Worm (Caenorhabditis elegans) whole organism, L4 larva: Measurements from ENCODE around the gene srh-73.

ENCODE experiments used
- F37D6.2 ChIP-seq: sonication (generic microtip); optimal IDR thresholded peaks from 2 replicates; lab custom pipeline; 2016; ENCODE audit warnings: mild to moderate bottlenecking, missing genetic modification characterization, missing compliant biosample characterization
- F44E2.7 ChIP-seq: fragments of 200-800 bp; sonication (Bioruptor generic); IDR thresholded peaks from 2 replicates; pipeline ENCODE4 v2.1.2; 2022; ENCODE audit warnings: missing genetic modification characterization, missing compliant biosample characterization
- T20F7.1 ChIP-seq: fragments of 200-800 bp; sonication (Bioruptor generic); optimal IDR thresholded peaks from 2 replicates; lab custom pipeline; 2018; ENCODE audit warnings: mild to moderate bottlenecking, missing genetic modification characterization, missing compliant biosample characterization
- Y48G9A.11 ChIP-seq: fragments of 200-800 bp; sonication (Bioruptor generic); IDR thresholded peaks from 2 replicates; pipeline ENCODE4 v1.3.6; 2022; ENCODE audit warnings: missing genetic modification reagents, missing genetic modification characterization, missing compliant biosample characterization
- Y5F2A.4 ChIP-seq: fragments of 200-800 bp; sonication (Bioruptor generic); optimal IDR thresholded peaks from 2 replicates; lab custom pipeline; 2018; ENCODE audit warnings: mild to moderate bottlenecking, missing genetic modification characterization, missing compliant biosample characterization
- Y75B8A.6 ChIP-seq: fragments of 200-800 bp; sonication (Bioruptor generic); IDR thresholded peaks from 2 replicates; pipeline ENCODE4 v1.3.6; 2022; ENCODE audit warnings: missing genetic modification reagents, missing genetic modification characterization, missing compliant biosample characterization
- ZK337.2 ChIP-seq: fragments of 200-800 bp; sonication (Bioruptor generic); IDR thresholded peaks from 2 replicates; pipeline ENCODE4 v1.3.6; 2022; ENCODE audit warnings: missing genetic modification reagents, missing genetic modification characterization, missing compliant biosample characterization
- aha-1 ChIP-seq: fragments of 150-350 bp; peaks from one replicate; lab custom pipeline; 2014; ENCODE audit warnings: missing biosample characterization, missing genetic modification characterization
- arid-1 ChIP-seq: fragments of 200-800 bp; sonication (Bioruptor generic); conservative IDR thresholded peaks from 2 replicates; pipeline ENCODE4 v1.3.6; 2022; ENCODE audit warnings: missing genetic modification reagents, missing genetic modification characterization, missing compliant biosample characterization
- attf-4 ChIP-seq: sonication (generic microtip); optimal IDR thresholded peaks from 3 replicates; lab custom pipeline; 2017; ENCODE audit warnings: missing biosample characterization, missing genetic modification characterization
- ceh-20 ChIP-seq: fragments of 200-800 bp; sonication (Bioruptor generic); IDR thresholded peaks from 2 replicates; pipeline ENCODE4 v1.3.6; 2022; ENCODE audit warnings: missing genetic modification reagents, missing genetic modification characterization, missing compliant biosample characterization
- cey-2 ChIP-seq: sonication (generic microtip); optimal IDR thresholded peaks from 3 replicates; lab custom pipeline; 2017; ENCODE audit warnings: missing genetic modification characterization, mild to moderate bottlenecking, missing compliant biosample characterization, antibody characterized with exemption, borderline replicate concordance; ENCODE audit not compliant: insufficient read depth
- ctbp-1 ChIP-seq: fragments of 200-800 bp; sonication (Bioruptor generic); IDR thresholded peaks from 2 replicates; pipeline ENCODE4 v1.3.6; 2022; ENCODE audit warnings: missing genetic modification reagents, missing genetic modification characterization, missing compliant biosample characterization
- daf-12 ChIP-seq: fragments of 150-350 bp; optimal IDR thresholded peaks from 2 replicates; lab custom pipeline; 2014; ENCODE audit warnings: missing biosample characterization, missing genetic modification reagents, missing genetic modification characterization
- daf-16 ChIP-seq, 3 experiments: sonication (generic microtip); optimal IDR thresholded peaks; 2 replicates each; lab custom pipeline; 2016 to 2017; ENCODE audit warnings: missing genetic modification characterization in 3 of 3, missing genetic modification reagents in 3 of 3, mild to moderate bottlenecking in 2 of 3, missing compliant biosample characterization in 2 of 3, missing biosample characterization in 1 of 3, moderate library complexity in 1 of 3
- dmd-9 ChIP-seq: fragments of 200-800 bp; sonication (Bioruptor generic); IDR thresholded peaks from 2 replicates; pipeline ENCODE4 v1.3.6; 2022; ENCODE audit warnings: missing genetic modification reagents, missing genetic modification characterization, missing compliant biosample characterization
- dve-1 ChIP-seq: sonication (generic microtip); optimal IDR thresholded peaks from 2 replicates; lab custom pipeline; 2017; ENCODE audit warnings: antibody characterized with exemption, mild to moderate bottlenecking, missing genetic modification characterization, missing compliant biosample characterization; ENCODE audit not compliant: insufficient read depth
- egl-27 ChIP-seq: sonication (generic microtip); optimal IDR thresholded peaks from 3 replicates; lab custom pipeline; 2017; ENCODE audit warnings: missing biosample characterization, missing genetic modification reagents, missing genetic modification characterization
- fkh-10 ChIP-seq: fragments of 150-350 bp; optimal IDR thresholded peaks from 2 replicates; lab custom pipeline; 2014; ENCODE audit warnings: missing biosample characterization, missing genetic modification reagents, missing genetic modification characterization
- hif-1 ChIP-seq, 2 experiments: sonication (generic microtip); optimal IDR thresholded peaks; 2 replicates each; lab custom pipeline; 2016 to 2017; ENCODE audit warnings: missing compliant biosample characterization in 2 of 2, missing genetic modification characterization in 2 of 2, missing genetic modification reagents in 2 of 2, missing genotype in 2 of 2, mild to moderate bottlenecking in 1 of 2
- hlh-11 ChIP-seq: fragments of 200-800 bp; sonication (Bioruptor generic); optimal IDR thresholded peaks from 2 replicates; lab custom pipeline; 2018; ENCODE audit warnings: mild to moderate bottlenecking, missing genetic modification characterization, missing compliant biosample characterization
- hlh-30 ChIP-seq: sonication (generic microtip); optimal IDR thresholded peaks from 2 replicates; lab custom pipeline; 2017; ENCODE audit warnings: antibody characterized with exemption, mild to moderate bottlenecking, missing genetic modification characterization, missing compliant biosample characterization; ENCODE audit not compliant: insufficient read depth
- jun-1 ChIP-seq: fragments of 150-350 bp; optimal IDR thresholded peaks from 2 replicates; lab custom pipeline; 2014; ENCODE audit warnings: missing biosample characterization, missing genetic modification reagents, missing genetic modification characterization
- lim-7 ChIP-seq: fragments of 200-800 bp; sonication (Bioruptor generic); IDR thresholded peaks from 2 replicates; pipeline ENCODE4 v1.3.6; 2022; ENCODE audit warnings: missing genetic modification characterization, missing compliant biosample characterization
- lin-1 ChIP-seq: fragments of 200-800 bp; sonication (Bioruptor generic); IDR thresholded peaks from 2 replicates; pipeline ENCODE4 v1.3.6; 2022; ENCODE audit warnings: missing genetic modification reagents, missing genetic modification characterization, missing compliant biosample characterization
- mxl-3 ChIP-seq: fragments of 200-800 bp; sonication (Bioruptor generic); optimal IDR thresholded peaks from 2 replicates; lab custom pipeline; 2018; ENCODE audit warnings: mild to moderate bottlenecking, missing genetic modification characterization, missing compliant biosample characterization
- nhr-25 ChIP-seq: sonication (generic microtip); optimal IDR thresholded peaks from 2 replicates; lab custom pipeline; 2017; ENCODE audit warnings: missing genetic modification characterization, mild to moderate bottlenecking, missing compliant biosample characterization, antibody characterized with exemption, moderate library complexity, borderline replicate concordance; ENCODE audit not compliant: insufficient read depth
- nhr-28 ChIP-seq: fragments of 150-350 bp; optimal IDR thresholded peaks from 2 replicates; lab custom pipeline; 2014; ENCODE audit warnings: missing biosample characterization, missing genetic modification characterization
- pha-4 ChIP-seq, 2 experiments: fragments of 150-350 bp in 1 of 2; fragments of 200-800 bp in 1 of 2; sonication (Bioruptor generic) in 1 of 2; IDR thresholded peaks in 1 of 2; optimal IDR thresholded peaks in 1 of 2; 2 replicates each; pipeline versions ENCODE4 v1.3.6 to Lab custom; 2014 to 2022; ENCODE audit warnings: missing genetic modification characterization in 2 of 2, missing genetic modification reagents in 2 of 2, missing biosample characterization in 1 of 2, missing compliant biosample characterization in 1 of 2
- saeg-2 ChIP-seq: fragments of 200-800 bp; sonication (Bioruptor generic); IDR thresholded peaks from 2 replicates; pipeline ENCODE4 v1.3.6; 2022; ENCODE audit warnings: missing genetic modification reagents, missing genetic modification characterization, missing compliant biosample characterization
- sdz-12 ChIP-seq: fragments of 200-800 bp; sonication (Bioruptor generic); optimal IDR thresholded peaks from 2 replicates; lab custom pipeline; 2018; ENCODE audit warnings: mild to moderate bottlenecking, missing genetic modification characterization, missing compliant biosample characterization
- spr-3 ChIP-seq: fragments of 200-800 bp; sonication (Bioruptor generic); optimal IDR thresholded peaks from 2 replicates; lab custom pipeline; 2018; ENCODE audit warnings: mild to moderate bottlenecking, missing genetic modification characterization, missing compliant biosample characterization
- tra-1 ChIP-seq: fragments of 200-800 bp; sonication (Bioruptor generic); IDR thresholded peaks from 2 replicates; pipeline ENCODE4 v1.3.6; 2022; ENCODE audit warnings: missing genetic modification reagents, missing genetic modification characterization, missing compliant biosample characterization
- unc-62 ChIP-seq, 3 experiments: fragments of 150-350 bp in 1 of 3; sonication (generic microtip); optimal IDR thresholded peaks in 2 of 3; peaks in 1 of 3; 1 replicate in 1 of 3; 2 replicates in 2 of 3; lab custom pipeline; 2014 to 2017; ENCODE audit warnings: missing biosample characterization in 3 of 3, missing genetic modification characterization in 3 of 3, missing genetic modification reagents in 3 of 3, missing genotype in 1 of 3
- vab-7 ChIP-seq: fragments of 200-800 bp; sonication (Bioruptor generic); IDR thresholded peaks from 2 replicates; pipeline ENCODE4 v1.3.6; 2022; ENCODE audit warnings: missing genetic modification reagents, missing genetic modification characterization, missing compliant biosample characterization
- zag-1 ChIP-seq: fragments of 150-350 bp; optimal IDR thresholded peaks from 2 replicates; lab custom pipeline; 2014; ENCODE audit warnings: missing biosample characterization, missing genetic modification characterization
- zfp-2 ChIP-seq: sonication (generic microtip); optimal IDR thresholded peaks from 2 replicates; lab custom pipeline; 2016; ENCODE audit warnings: mild to moderate bottlenecking, missing genetic modification characterization, missing compliant biosample characterization
- zfp-3 ChIP-seq: fragments of 200-800 bp; sonication (Bioruptor generic); conservative IDR thresholded peaks from 2 replicates; pipeline ENCODE4 v1.3.6; 2022; ENCODE audit warnings: missing genetic modification reagents, missing genetic modification characterization, missing compliant biosample characterization

srh-73 gene

DNA sequence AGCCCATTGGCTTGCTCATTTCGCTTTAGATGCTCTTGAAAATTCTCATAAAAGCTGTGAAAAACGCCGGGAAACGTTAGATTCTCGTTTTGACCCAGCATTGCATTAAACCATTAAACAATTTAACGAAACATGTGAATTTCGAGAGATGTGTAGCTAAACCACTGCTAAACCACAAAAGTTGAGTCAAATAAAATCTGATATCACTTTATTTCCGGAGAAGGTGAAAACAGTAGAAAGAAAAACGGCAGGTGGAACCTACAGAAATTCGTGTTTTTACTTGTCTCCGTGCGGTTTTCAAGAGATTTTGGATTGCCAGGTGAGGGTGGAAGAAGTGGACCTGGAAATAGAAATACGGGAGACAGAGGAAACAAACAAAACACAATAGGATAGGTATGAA lies 32.6 kb downstream of the srh-73 start, which contains the start of gene F49C5.9:
TSS of gene F49C5.9 (minus strand) at position 101 of the 400 bp plus-strand sequence.
- TF ChIP-seq dmd-9 (no peak), aha-1 (no peak), vab-7 (no peak), mxl-3 (GFP tag; lab: Kevin White, UChicago) (no peak), pha-4 (GFP tag; IDR thresholded peaks at IDR 0.05; lab: Robert Waterston, UW) (no peak), pha-4 (tag; optimal IDR thresholded peaks at IDR 0.05; lab: Kevin White, UChicago) (no peak), zfp-2 (tag; lab: Kevin White, UChicago) (no peak), Y5F2A.4 (no peak), hlh-11 (no peak), arid-1 (GFP tag; lab: Robert Waterston, UW) (no peak), dve-1 (tag; lab: Kevin White, UChicago) (no peak), daf-16 (GFP tag; optimal IDR thresholded peaks at IDR 0.05; lab: Kevin White, UChicago) (no peak), daf-16 (tag; optimal IDR thresholded peaks at IDR 0.05; lab: Kevin White, UChicago) (no peak), F37D6.2 (tag; lab: Kevin White, UChicago) (no peak), zfp-3 (no peak), hlh-30 (no peak), ctbp-1 (GFP tag; lab: Robert Waterston, UW) (no peak)
- TF ChIP-seq, all 104 proteins: peak for 0

DNA sequence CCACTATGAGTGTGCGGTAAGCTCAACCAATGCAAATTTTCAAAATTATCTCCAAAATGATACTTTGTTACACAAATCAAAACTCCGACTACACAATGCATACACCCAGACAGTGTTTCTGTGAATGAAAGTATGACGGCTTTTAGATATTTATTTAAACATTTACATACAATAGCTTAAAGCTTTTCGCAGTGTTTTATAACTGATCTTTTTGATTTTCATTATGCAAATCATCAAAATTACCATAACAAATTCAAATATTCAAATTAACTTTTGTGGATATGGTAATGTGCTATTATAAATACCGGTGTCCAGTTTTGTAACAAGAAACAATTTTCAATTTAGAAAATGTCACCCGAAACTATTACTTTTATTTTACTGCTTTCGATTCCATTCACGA lies 34.4 kb downstream of the srh-73 start, which contains the start of the genes F49C5.5 and F49C5.10:
TSS of gene F49C5.5 (minus strand) at position 101 of the 400 bp plus-strand sequence.
TSS of gene F49C5.10 (plus strand) at position 344 of the 400 bp plus-strand sequence.
- TF ChIP-seq daf-12 (tag; lab: Kevin White, UChicago) (no peak), ceh-20 (GFP tag; lab: Robert Waterston, UW) (no peak), vab-7 (no peak), Y48G9A.11 (GFP tag; lab: Robert Waterston, UW) (no peak)

- no peak for TF ChIP-seq jun-1 (tag; lab: Kevin White, UChicago)
- no peak for TF ChIP-seq F37D6.2 (tag; lab: Kevin White, UChicago)
- TF ChIP-seq sdz-12, result no peak
- TF ChIP-seq fkh-10 (GFP tag; lab: Kevin White, UChicago), result no peak
- TF ChIP-seq Y75B8A.6, result no peak
- TF ChIP-seq tra-1 (GFP tag; lab: Robert Waterston, UW), result no peak
- TF ChIP-seq lim-7, result no peak
- TF ChIP-seq egl-27 (tag; lab: Kevin White, UChicago), result no peak
- no peak for TF ChIP-seq nhr-25 (tag; lab: Kevin White, UChicago)
- no peak for TF ChIP-seq spr-3 (GFP tag; lab: Kevin White, UChicago)
- no peak for TF ChIP-seq zag-1
- TF ChIP-seq F44E2.7, result no peak
- no peak for TF ChIP-seq ZK337.2 (GFP tag; lab: Robert Waterston, UW)
- TF ChIP-seq cey-2 (tag; lab: Kevin White, UChicago), result no peak
These were observed 35.6 kb downstream of the srh-73 start, which contains the start of gene F49C5.16 for ce11 chrII:12547547-12547946. F49C5.16 (plus strand) TSS chrII:12547847.

- TF ChIP-seq unc-62 (GFP tag; optimal IDR thresholded peaks at IDR 0.05 in 1 of 2; lab: Kevin White, UChicago), result peak in 1 of 2 experiments; percentile 80
- no peak for TF ChIP-seq unc-62 (tag; optimal IDR thresholded peaks at IDR 0.05; lab: Kevin White, UChicago)
- no peak for TF ChIP-seq hif-1 (tag; optimal IDR thresholded peaks at IDR 0.05; lab: Kevin White, UChicago)
- no peak for TF ChIP-seq mxl-3 (GFP tag; lab: Kevin White, UChicago)
- TF ChIP-seq lin-1, result no peak
- TF ChIP-seq tra-1 (GFP tag; lab: Robert Waterston, UW), result 0 out of 2 replicates have a peak, but pooled peaks have one; percentile 24
- TF ChIP-seq attf-4 (tag; lab: Kevin White, UChicago), result no peak
- TF ChIP-seq aha-1, result peak; percentile 78
- peak; percentile 16 for TF ChIP-seq cey-2 (tag; lab: Kevin White, UChicago)
- no peak for TF ChIP-seq saeg-2 (GFP tag; lab: Robert Waterston, UW)
- TF ChIP-seq nhr-28, result peak; percentile 47
- no peak for TF ChIP-seq T20F7.1 (GFP tag; lab: Kevin White, UChicago)
- TF ChIP-seq, all 104 proteins: peak for 5
These were observed 37.6 kb downstream of the srh-73 start for ce11 chrII:12549613-12550012.
